Fruit fly (Drosophila melanogaster): ENCODE measurements around the gene Fer1.
A peak's percentile ranks its signal among the peaks of the same experiment; 100 is the strongest.

The Fer1 gene

DNA sequence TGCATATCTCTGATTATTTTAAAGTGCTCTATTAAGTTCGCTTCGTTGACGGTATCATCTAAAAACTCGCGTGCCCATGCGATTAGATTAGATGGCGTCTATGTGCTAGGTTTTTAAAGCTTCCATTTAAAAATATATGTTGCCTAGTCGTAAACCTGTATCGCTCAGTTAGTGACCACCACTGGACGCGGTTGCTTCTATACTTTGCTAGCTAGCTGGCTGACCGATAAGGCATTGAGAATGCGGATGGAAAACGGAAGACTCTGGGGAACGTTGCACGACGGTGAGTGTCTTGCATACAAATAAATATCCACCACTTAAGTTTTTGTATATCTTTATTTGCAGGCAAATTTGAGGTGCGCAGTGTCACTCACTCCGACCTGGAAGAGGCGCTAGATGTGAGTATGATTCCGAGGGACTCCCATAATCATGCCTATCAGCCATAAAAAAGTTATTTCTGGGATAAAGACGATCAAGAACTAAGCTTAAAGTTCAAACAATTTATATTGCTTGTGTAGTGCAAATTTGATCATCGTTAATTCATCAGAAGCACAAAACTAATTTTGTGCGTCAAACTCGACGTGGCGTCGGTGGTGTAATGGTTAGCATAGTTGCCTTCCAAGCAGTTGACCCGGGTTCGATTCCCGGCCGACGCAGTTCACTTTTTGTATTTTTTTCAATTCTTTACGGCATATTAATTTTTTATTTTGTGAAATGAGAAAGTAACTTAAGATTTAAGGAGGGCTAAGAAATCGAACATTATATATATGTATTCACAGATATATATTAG, 6.5 kb upstream of the Fer1 start, which contains the start of gene CG31248:
Gene CG31248 (plus strand): TSS at position 41 of the 790 bp plus-strand sequence.
- TF ChIP-seq Atf6 (GFP tag; IDR thresholded peaks at IDR 0.05): no peak
- peak; percentile 42 for TF ChIP-seq gro (GFP tag; optimal IDR thresholded peaks at IDR 0.05)
- peak; percentile 88 for TF ChIP-seq Med (GFP tag)
- TF ChIP-seq Hey (tag; optimal IDR thresholded peaks at IDR 0.05): no peak
- TF ChIP-seq caup (GFP tag; optimal IDR thresholded peaks at IDR 0.05; ENCODE audit: severe bottlenecking): no peak
- peak; percentile 63; the same call in 2 of the 3 replicates for TF ChIP-seq CG7963 (GFP tag; IDR thresholded peaks at IDR 0.05; ENCODE audit: partially characterized antibody)
- no peak for TF ChIP-seq CG11093 (GFP tag; IDR thresholded peaks at IDR 0.05)
- no peak for TF ChIP-seq CG8290 (GFP tag; optimal IDR thresholded peaks at IDR 0.05)
- no peak for TF ChIP-seq CG8290 (tag; optimal IDR thresholded peaks at IDR 0.05)
- TF ChIP-seq Hand (GFP tag; optimal IDR thresholded peaks at IDR 0.05): no peak
- TF ChIP-seq chinmo (GFP tag; IDR thresholded peaks at IDR 0.05; ENCODE audit: partially characterized antibody): peak; percentile 52; the same call in 1 of the 4 replicates
- no peak for TF ChIP-seq CG12942 (GFP tag; optimal IDR thresholded peaks at IDR 0.05)
- no peak for TF ChIP-seq CG6813 (GFP tag; optimal IDR thresholded peaks at IDR 0.05)
- TF ChIP-seq cad (GFP tag; optimal IDR thresholded peaks at IDR 0.05): no peak
- TF ChIP-seq jigr1 (GFP tag; IDR thresholded peaks at IDR 0.05): no peak
- TF ChIP-seq BtbVII (GFP tag; optimal IDR thresholded peaks at IDR 0.05): peak; percentile 63
- TF ChIP-seq nmo (GFP tag; optimal IDR thresholded peaks at IDR 0.05): no peak
- no peak for TF ChIP-seq HLH54F (GFP tag; optimal IDR thresholded peaks at IDR 0.05)
- TF ChIP-seq twi (tag; optimal IDR thresholded peaks at IDR 0.05): no peak
- TF ChIP-seq en (GFP tag; optimal IDR thresholded peaks at IDR 0.05): no peak
- no peak for TF ChIP-seq Dek (tag; optimal IDR thresholded peaks at IDR 0.05)
- TF ChIP-seq wor (GFP tag; IDR thresholded peaks at IDR 0.05): no peak
- peak; percentile 26 for TF ChIP-seq lab (GFP tag; optimal IDR thresholded peaks at IDR 0.05)
- peak; percentile 80 for TF ChIP-seq tna (GFP tag; IDR thresholded peaks at IDR 0.05; ENCODE audit: partially characterized antibody)
- TF ChIP-seq Blimp-1 (GFP tag; optimal IDR thresholded peaks at IDR 0.05): no peak
- no peak for TF ChIP-seq Asciz (GFP tag; optimal IDR thresholded peaks at IDR 0.05)
- no peak for TF ChIP-seq Ets65A (GFP tag)
- peak; percentile 22 for TF ChIP-seq CG12769 (tag; optimal IDR thresholded peaks at IDR 0.05)
- TF ChIP-seq NC2β (GFP tag; optimal IDR thresholded peaks at IDR 0.05): no peak
- TF ChIP-seq Dbx (GFP tag; IDR thresholded peaks at IDR 0.05): no peak
- TF ChIP-seq Dref (GFP tag; IDR thresholded peaks at IDR 0.05): no peak
- TF ChIP-seq cas (GFP tag; IDR thresholded peaks at IDR 0.05): no peak
- TF ChIP-seq CG12659 (GFP tag; optimal IDR thresholded peaks at IDR 0.05): peak; percentile 17
- TF ChIP-seq slp2 (GFP tag; optimal IDR thresholded peaks at IDR 0.05): no peak
- TF ChIP-seq CG6854 (GFP tag; optimal IDR thresholded peaks at IDR 0.05): no peak
- TF ChIP-seq CG13894 (tag; optimal IDR thresholded peaks at IDR 0.05): peak; percentile 39
- peak; percentile 63; the same call in 1 of the 3 replicates for TF ChIP-seq CG34224 (GFP tag; IDR thresholded peaks at IDR 0.05; ENCODE audit: partially characterized antibody)
- TF ChIP-seq CG7556 (GFP tag; optimal IDR thresholded peaks at IDR 0.05): no peak
- TF ChIP-seq esg (GFP tag; conservative IDR thresholded peaks at IDR 0.05): no peak
- no peak for TF ChIP-seq CG10565 (GFP tag; optimal IDR thresholded peaks at IDR 0.05)
- TF ChIP-seq CG14965 (GFP tag; optimal IDR thresholded peaks at IDR 0.05; ENCODE audit: borderline replicate concordance): no peak
- TF ChIP-seq insv (GFP tag; optimal IDR thresholded peaks at IDR 0.05): no peak
- peak; percentile 28 for TF ChIP-seq mirr (GFP tag; optimal IDR thresholded peaks at IDR 0.05)
- peak; percentile 82 for TF ChIP-seq exex (tag; optimal IDR thresholded peaks at IDR 0.05)
- TF ChIP-seq CHES-1-like (GFP tag; optimal IDR thresholded peaks at IDR 0.05): no peak
- TF ChIP-seq luna (GFP tag; optimal IDR thresholded peaks at IDR 0.05): no peak
- peak; percentile 63 for TF ChIP-seq HLH4C (GFP tag; IDR thresholded peaks at IDR 0.05; ENCODE audit: partially characterized antibody)
- TF ChIP-seq CG2120 (GFP tag; optimal IDR thresholded peaks at IDR 0.05): no peak
- TF ChIP-seq CG1792 (GFP tag; optimal IDR thresholded peaks at IDR 0.05): peak; percentile 10

Measured in whole organism, embryonic.